Worm (Caenorhabditis elegans) whole organism, late embryonic: ENCODE measurements around the gene srr-7.

Experiments
- ceh-24 ChIP-seq: sonication (generic microtip); optimal IDR thresholded peaks from 2 replicates; lab custom pipeline; 2016; ENCODE audit warnings: mild to moderate bottlenecking, missing genetic modification characterization, missing compliant biosample characterization
- fkh-10 ChIP-seq: fragments of 150-350 bp; optimal IDR thresholded peaks from 2 replicates; lab custom pipeline; 2014; ENCODE audit warnings: missing biosample characterization, missing genetic modification reagents, missing genetic modification characterization
- lin-11 ChIP-seq: fragments of 200-800 bp; sonication (Bioruptor generic); optimal IDR thresholded peaks from 2 replicates; lab custom pipeline; 2018; ENCODE audit warnings: mild to moderate bottlenecking, missing genetic modification characterization, missing compliant biosample characterization
- rnt-1 ChIP-seq: sonication (generic microtip); optimal IDR thresholded peaks from 2 replicates; lab custom pipeline; 2016; ENCODE audit warnings: missing genetic modification characterization, missing compliant biosample characterization
- tbx-2 ChIP-seq: sonication (generic microtip); optimal IDR thresholded peaks from 2 replicates; lab custom pipeline; 2016; ENCODE audit warnings: missing genetic modification characterization, missing compliant biosample characterization
- ttx-3 ChIP-seq: sonication (generic microtip); optimal IDR thresholded peaks from 2 replicates; lab custom pipeline; 2016; ENCODE audit warnings: missing genetic modification reagents, missing genetic modification characterization, missing compliant biosample characterization

DNA sequence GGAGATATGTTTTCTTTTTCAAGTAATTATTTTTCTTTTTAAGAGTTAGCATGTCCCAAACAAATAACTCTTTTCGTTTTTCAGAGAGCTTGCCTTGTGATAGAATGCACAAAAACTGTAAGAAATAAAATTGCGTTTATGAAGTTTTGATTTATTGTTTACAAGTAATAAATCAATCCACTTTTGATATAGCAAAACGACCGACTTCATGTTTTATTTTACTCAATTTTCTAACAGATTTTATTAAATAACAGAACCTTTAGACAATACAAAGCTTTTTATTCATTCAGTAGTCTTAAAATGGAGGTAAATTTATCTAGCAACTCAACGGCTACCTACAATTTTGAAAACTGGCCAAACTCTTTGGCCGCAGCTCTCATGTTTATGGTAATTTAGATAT is 33.3 kb upstream of the srr-7 start, which contains the start of gene srx-78:
- TF ChIP-seq ttx-3, result no peak
- no peak for TF ChIP-seq lin-11 (tag; lab: Kevin White, UChicago)
- no peak for TF ChIP-seq tbx-2 (tag; lab: Kevin White, UChicago)
- no peak for TF ChIP-seq fkh-10 (GFP tag; lab: Kevin White, UChicago)
- no peak for TF ChIP-seq rnt-1 (tag; lab: Kevin White, UChicago)
- TF ChIP-seq ceh-24, result no peak
